Worm (Caenorhabditis elegans) whole organism, L3 larva: ENCODE results near the gene ubc-6.

Source experiments
- ceh-16 ChIP-seq: sonication (generic microtip); optimal IDR thresholded peaks from 2 replicates; lab custom pipeline; 2017; ENCODE audit warnings: missing biosample characterization, missing genetic modification characterization
- lin-39 ChIP-seq: fragments of 150-350 bp; optimal IDR thresholded peaks from 2 replicates; lab custom pipeline; 2018; ENCODE audit warnings: missing biosample characterization, missing genetic modification reagents, missing genetic modification characterization
- nfya-1 ChIP-seq: sonication (generic microtip); optimal IDR thresholded peaks from 2 replicates; lab custom pipeline; 2017; ENCODE audit warnings: missing genetic modification characterization, mild to moderate bottlenecking, missing compliant biosample characterization, antibody characterized with exemption, moderate library complexity; ENCODE audit not compliant: insufficient read depth
- nhr-11 ChIP-seq: fragments of 150-350 bp; optimal IDR thresholded peaks from 2 replicates; lab custom pipeline; 2014; ENCODE audit warnings: missing biosample characterization, missing genetic modification characterization
- nhr-23 ChIP-seq: fragments of 150-350 bp; optimal IDR thresholded peaks from 2 replicates; lab custom pipeline; 2014; ENCODE audit warnings: missing biosample characterization, missing genetic modification reagents, missing genetic modification characterization
- nhr-237 ChIP-seq: fragments of 150-350 bp; optimal IDR thresholded peaks from 2 replicates; lab custom pipeline; 2014; ENCODE audit warnings: missing biosample characterization, missing genetic modification characterization
- nhr-28 ChIP-seq: fragments of 150-350 bp; optimal IDR thresholded peaks from 2 replicates; lab custom pipeline; 2014; ENCODE audit warnings: missing biosample characterization, missing genetic modification characterization
- nhr-77 ChIP-seq: fragments of 150-350 bp; optimal IDR thresholded peaks from 2 replicates; lab custom pipeline; 2014; ENCODE audit warnings: missing biosample characterization, missing genetic modification characterization
- snpc-4 ChIP-seq: fragments of 150-350 bp; optimal IDR thresholded peaks from 2 replicates; lab custom pipeline; 2014; ENCODE audit warnings: missing biosample characterization, missing genetic modification characterization
- ztf-11 ChIP-seq: fragments of 150-350 bp; optimal IDR thresholded peaks from 2 replicates; lab custom pipeline; 2014; ENCODE audit warnings: missing biosample characterization, missing genetic modification characterization

The ubc-6 gene

ce11 chrII:7529078-7529683 lies 50.2 kb downstream of the ubc-6 start, which contains the start of gene ZK1290.5 (continued):
- TF ChIP-seq nhr-237 (tag; lab: Kevin White, UChicago) (no peak), nfya-1 (tag; lab: Kevin White, UChicago) (peak; percentile 87), ztf-11 (tag; lab: Kevin White, UChicago) (no peak), snpc-4 (tag; lab: Kevin White, UChicago) (peak; percentile 35), ceh-16 (tag; lab: Kevin White, UChicago) (no peak), nhr-28 (tag; lab: Kevin White, UChicago) (no peak), nhr-77 (tag; lab: Kevin White, UChicago) (no peak), lin-39 (tag; lab: Kevin White, UChicago) (peak; percentile 67), nhr-23 (tag; lab: Kevin White, UChicago) (peak; percentile 92), nhr-11 (tag; lab: Kevin White, UChicago) (peak; percentile 80)
- TF ChIP-seq, all 47 proteins: peak for 25
